Worm (Caenorhabditis elegans) whole organism, young adult: ENCODE data around the gene Y45G12B.3.

Experiments
- B0261.1 ChIP-seq: sonication (generic microtip); optimal IDR thresholded peaks from 2 replicates; lab custom pipeline; 2016; ENCODE audit warnings: mild to moderate bottlenecking, missing genetic modification characterization, moderate library complexity, missing compliant biosample characterization
- B0336.3 ChIP-seq: fragments of 200-800 bp; sonication (Bioruptor generic); IDR thresholded peaks from 2 replicates; pipeline ENCODE4 v1.3.6; 2022; ENCODE audit warnings: missing genetic modification characterization, missing compliant biosample characterization
- C17E4.6 ChIP-seq: fragments of 200-800 bp; sonication (Bioruptor generic); IDR thresholded peaks from 2 replicates; pipeline ENCODE4 v1.3.6; 2022; ENCODE audit warnings: missing genetic modification reagents, missing genetic modification characterization, missing compliant biosample characterization
- F22D6.2 ChIP-seq: sonication (generic microtip); optimal IDR thresholded peaks from 2 replicates; lab custom pipeline; 2016; ENCODE audit warnings: mild to moderate bottlenecking, missing genetic modification characterization, missing compliant biosample characterization
- F23B12.7 ChIP-seq: sonication (generic microtip); optimal IDR thresholded peaks from 2 replicates; lab custom pipeline; 2017; ENCODE audit warnings: missing genetic modification characterization, mild to moderate bottlenecking, missing compliant biosample characterization, antibody characterized with exemption, moderate library complexity; ENCODE audit not compliant: insufficient read depth
- F37B4.10 ChIP-seq: fragments of 200-800 bp; sonication (Bioruptor generic); IDR thresholded peaks from 2 replicates; pipeline ENCODE4 v1.3.6; 2022; ENCODE audit warnings: missing genetic modification characterization, missing compliant biosample characterization
- K12H6.12 ChIP-seq: fragments of 200-800 bp; sonication (Bioruptor generic); optimal IDR thresholded peaks from 2 replicates; lab custom pipeline; 2018; ENCODE audit warnings: mild to moderate bottlenecking, missing genetic modification characterization, missing compliant biosample characterization
- Y53G8AR.9 ChIP-seq: fragments of 200-800 bp; sonication (Bioruptor generic); conservative IDR thresholded peaks from 2 replicates; pipeline ENCODE4 v1.3.6; 2022; ENCODE audit warnings: missing genetic modification reagents, missing genetic modification characterization, missing compliant biosample characterization
- Y95B8A.8 ChIP-seq: fragments of 200-800 bp; sonication (Bioruptor generic); IDR thresholded peaks from 2 replicates; pipeline ENCODE4 v1.3.6; 2022; ENCODE audit warnings: missing genetic modification reagents, missing genetic modification characterization, missing compliant biosample characterization
- aptf-3 ChIP-seq: fragments of 200-800 bp; sonication (Bioruptor generic); IDR thresholded peaks from 2 replicates; pipeline ENCODE4 v1.3.6; 2022; ENCODE audit warnings: missing genetic modification characterization, missing compliant biosample characterization
- athp-1 ChIP-seq: sonication (generic microtip); optimal IDR thresholded peaks from 2 replicates; lab custom pipeline; 2017; ENCODE audit warnings: mild to moderate bottlenecking, missing genetic modification characterization, missing compliant biosample characterization
- ccch-3 ChIP-seq: fragments of 200-800 bp; sonication (Bioruptor generic); optimal IDR thresholded peaks from 2 replicates; lab custom pipeline; 2018; ENCODE audit warnings: mild to moderate bottlenecking, missing genetic modification characterization, missing compliant biosample characterization
- ceh-100 ChIP-seq: fragments of 200-800 bp; sonication (Bioruptor generic); IDR thresholded peaks from 2 replicates; pipeline ENCODE4 v1.3.6; 2022; ENCODE audit warnings: missing genetic modification reagents, missing genetic modification characterization, missing compliant biosample characterization
- ceh-79 ChIP-seq: sonication (generic microtip); optimal IDR thresholded peaks from 2 replicates; lab custom pipeline; 2017; ENCODE audit warnings: mild to moderate bottlenecking, missing genetic modification characterization, missing compliant biosample characterization
- chd-7 ChIP-seq: sonication (generic microtip); optimal IDR thresholded peaks from 2 replicates; lab custom pipeline; 2016; ENCODE audit warnings: mild to moderate bottlenecking, missing genetic modification characterization, moderate library complexity, missing compliant biosample characterization
- egl-18 ChIP-seq: fragments of 200-800 bp; sonication (Bioruptor generic); IDR thresholded peaks from 2 replicates; pipeline ENCODE4 v1.3.6; 2022; ENCODE audit warnings: missing genetic modification reagents, missing genetic modification characterization, missing compliant biosample characterization
- egrh-3 ChIP-seq: fragments of 200-800 bp; sonication (Bioruptor generic); IDR thresholded peaks from 2 replicates; pipeline ENCODE4 v1.3.6; 2022; ENCODE audit warnings: missing genetic modification reagents, missing genetic modification characterization, missing compliant biosample characterization
- him-1 ChIP-seq: sonication (generic microtip); optimal IDR thresholded peaks from 2 replicates; lab custom pipeline; 2016; ENCODE audit warnings: missing genotype, missing genetic modification reagents, missing genetic modification characterization, missing compliant biosample characterization
- hlh-26 ChIP-seq: fragments of 200-800 bp; sonication (Bioruptor generic); conservative IDR thresholded peaks from 2 replicates; pipeline ENCODE4 v1.3.6; 2022; ENCODE audit warnings: missing genetic modification reagents, missing genetic modification characterization, missing compliant biosample characterization
- hmg-1.2 ChIP-seq: fragments of 200-800 bp; sonication (Bioruptor generic); IDR thresholded peaks from 2 replicates; pipeline ENCODE4 v1.3.6; 2022; ENCODE audit warnings: missing genetic modification reagents, missing genetic modification characterization, missing compliant biosample characterization
- hmg-20 ChIP-seq: fragments of 200-800 bp; sonication (Bioruptor generic); IDR thresholded peaks from 2 replicates; pipeline ENCODE4 v1.3.6; 2022; ENCODE audit warnings: missing genetic modification reagents, missing genetic modification characterization, missing compliant biosample characterization
- hrde-1 ChIP-seq: sonication (generic microtip); optimal IDR thresholded peaks from 2 replicates; lab custom pipeline; 2016; ENCODE audit warnings: missing genetic modification characterization, mild to moderate bottlenecking, missing compliant biosample characterization, moderate library complexity, missing genotype, missing genetic modification reagents, borderline replicate concordance
- lin-26 ChIP-seq: fragments of 200-800 bp; sonication (Bioruptor generic); IDR thresholded peaks from 2 replicates; pipeline ENCODE4 v1.3.6; 2022; ENCODE audit warnings: missing genetic modification reagents, missing genetic modification characterization, missing compliant biosample characterization
- lsy-27 ChIP-seq: sonication (generic microtip); optimal IDR thresholded peaks from 2 replicates; lab custom pipeline; 2017; ENCODE audit warnings: missing genetic modification characterization, mild to moderate bottlenecking, missing compliant biosample characterization, antibody characterized with exemption, missing genotype, borderline replicate concordance; ENCODE audit not compliant: insufficient read depth
- madf-10 ChIP-seq: sonication (generic microtip); optimal IDR thresholded peaks from 2 replicates; lab custom pipeline; 2016; ENCODE audit warnings: mild to moderate bottlenecking, missing genetic modification characterization, missing compliant biosample characterization
- madf-8 ChIP-seq: fragments of 200-800 bp; sonication (Bioruptor generic); conservative IDR thresholded peaks from 2 replicates; pipeline ENCODE4 v1.3.6; 2022; ENCODE audit warnings: missing genetic modification reagents, missing genetic modification characterization, missing compliant biosample characterization
- nfya-1 ChIP-seq: sonication (generic microtip); optimal IDR thresholded peaks from 2 replicates; lab custom pipeline; 2017; ENCODE audit warnings: antibody characterized with exemption, missing compliant biosample characterization, missing genetic modification characterization, borderline replicate concordance; ENCODE audit not compliant: insufficient read depth
- nhr-120 ChIP-seq: fragments of 200-800 bp; sonication (Bioruptor generic); IDR thresholded peaks from 2 replicates; pipeline ENCODE4 v1.3.6; 2022; ENCODE audit warnings: missing genetic modification characterization, missing compliant biosample characterization
- nhr-80 ChIP-seq: sonication (generic microtip); optimal IDR thresholded peaks from 2 replicates; lab custom pipeline; 2016; ENCODE audit warnings: missing genetic modification characterization, missing compliant biosample characterization
- rec-8 ChIP-seq, 2 experiments: sonication (generic microtip); optimal IDR thresholded peaks; 2 replicates each; lab custom pipeline; 2016; ENCODE audit warnings: mild to moderate bottlenecking in 2 of 2, missing genetic modification characterization in 2 of 2, missing genetic modification reagents in 2 of 2, missing genotype in 2 of 2, missing biosample characterization in 1 of 2, missing compliant biosample characterization in 1 of 2, moderate library complexity in 1 of 2
- rpc-1 ChIP-seq, 2 experiments: fragments of 150-350 bp in 1 of 2; sonication (generic microtip) in 1 of 2; optimal IDR thresholded peaks; 2 replicates each; lab custom pipeline; 2014 to 2018; ENCODE audit warnings: missing biosample characterization in 1 of 2, missing genetic modification characterization in 1 of 2, missing genetic modification reagents in 1 of 2, missing genotype in 1 of 2
- sdz-38 ChIP-seq: sonication (generic microtip); optimal IDR thresholded peaks from 2 replicates; lab custom pipeline; 2016; ENCODE audit warnings: missing genotype, missing genetic modification characterization, missing compliant biosample characterization
- tbp1 ChIP-seq: fragments of 200-800 bp; sonication (Bioruptor generic); optimal IDR thresholded peaks from 2 replicates; lab custom pipeline; 2018; ENCODE audit warnings: mild to moderate bottlenecking, missing genetic modification characterization, missing compliant biosample characterization
- unc-130 ChIP-seq: sonication (generic microtip); optimal IDR thresholded peaks from 2 replicates; lab custom pipeline; 2016; ENCODE audit warnings: missing genetic modification reagents, missing genetic modification characterization, missing compliant biosample characterization
- zfh-2 ChIP-seq: fragments of 200-800 bp; sonication (Bioruptor generic); conservative IDR thresholded peaks from 2 replicates; pipeline ENCODE4 v1.3.6; 2022; ENCODE audit warnings: missing genetic modification reagents, missing genetic modification characterization, missing compliant biosample characterization
- zim-3 ChIP-seq: sonication (generic microtip); optimal IDR thresholded peaks from 2 replicates; lab custom pipeline; 2017; ENCODE audit warnings: mild to moderate bottlenecking, missing genetic modification characterization, moderate library complexity, missing compliant biosample characterization
- ztf-25 ChIP-seq: fragments of 200-800 bp; sonication (Bioruptor generic); IDR thresholded peaks from 2 replicates; pipeline ENCODE4 v1.3.6; 2022; ENCODE audit warnings: missing genetic modification reagents, missing genetic modification characterization, missing compliant biosample characterization
- ztf-28 ChIP-seq: fragments of 200-800 bp; sonication (Bioruptor generic); IDR thresholded peaks from 2 replicates; pipeline ENCODE4 v1.3.6; 2022; ENCODE audit warnings: missing genetic modification reagents, missing genetic modification characterization, missing compliant biosample characterization
- ztf-3 ChIP-seq: fragments of 200-800 bp; sonication (Bioruptor generic); optimal IDR thresholded peaks from 2 replicates; lab custom pipeline; 2018; ENCODE audit warnings: mild to moderate bottlenecking, missing genetic modification characterization, missing compliant biosample characterization

Gene Y45G12B.3

DNA sequence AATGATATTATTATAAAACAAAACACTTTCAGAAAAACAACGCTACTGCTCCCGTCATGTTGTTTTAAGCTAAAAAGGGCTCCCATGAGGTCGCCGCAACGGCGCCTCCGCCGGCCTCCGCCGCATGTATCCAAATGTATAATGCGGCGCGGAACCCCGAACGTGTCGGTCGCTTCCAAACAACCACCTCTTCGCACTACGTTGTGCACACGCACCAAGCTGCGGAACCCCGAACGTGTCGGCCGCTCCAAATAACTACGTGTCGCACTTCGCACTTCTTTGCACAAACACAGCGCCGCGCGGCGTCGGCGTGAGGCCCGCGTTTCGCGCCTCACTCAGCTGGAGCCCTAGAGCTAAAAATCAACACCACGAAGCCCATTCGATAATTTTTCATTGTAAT, 20.9 kb upstream of the Y45G12B.3 start (continued):
- TF ChIP-seq Y95B8A.8 (GFP tag; lab: Robert Waterston, UW), result no peak
- TF ChIP-seq ztf-3 (GFP tag; lab: Kevin White, UChicago), result no peak
- no peak for TF ChIP-seq egl-18 (GFP tag; lab: Robert Waterston, UW)
- no peak for TF ChIP-seq ztf-28 (GFP tag; lab: Robert Waterston, UW)
- TF ChIP-seq rec-8 (tag; optimal IDR thresholded peaks at IDR 0.05; lab: Kevin White, UChicago), result no peak
- no peak for TF ChIP-seq F23B12.7 (tag; lab: Kevin White, UChicago)
- TF ChIP-seq egrh-3 (GFP tag; lab: Robert Waterston, UW), result peak; percentile 49; the same call in 1 of the 2 replicates
- peak; percentile 84 for TF ChIP-seq zfh-2
- no peak for TF ChIP-seq sdz-38 (tag; lab: Kevin White, UChicago)
- TF ChIP-seq ccch-3, result no peak
- TF ChIP-seq madf-10 (tag; lab: Kevin White, UChicago), result no peak
- TF ChIP-seq B0261.1 (tag; lab: Kevin White, UChicago), result no peak
- TF ChIP-seq him-1 (tag; lab: Kevin White, UChicago), result no peak
- TF ChIP-seq F37B4.10 (GFP tag; lab: Robert Waterston, UW), result 0 out of 2 replicates have a peak, but pooled peaks have one; percentile 65
- TF ChIP-seq nhr-120, result no peak
- no peak for TF ChIP-seq unc-130 (GFP tag; lab: Kevin White, UChicago)

DNA sequence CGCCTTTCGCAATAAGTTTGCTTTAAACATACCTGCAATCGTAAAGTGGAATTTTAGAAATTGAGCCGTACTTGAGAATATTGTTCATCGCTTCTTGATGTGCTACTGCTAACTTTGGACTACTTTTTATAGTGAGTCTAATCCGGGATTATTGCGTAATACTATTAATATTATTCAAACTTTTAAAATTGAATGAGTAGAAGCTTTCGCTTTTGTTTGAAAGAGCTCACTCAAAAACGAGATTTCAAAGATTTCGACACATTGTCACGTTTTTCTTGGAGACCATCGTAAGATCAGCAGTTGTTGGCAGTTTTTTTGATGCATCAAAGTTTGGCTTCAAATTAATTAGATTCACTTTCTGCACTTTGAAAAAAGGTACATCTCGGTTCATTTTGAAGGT, 17.5 kb upstream of the Y45G12B.3 start, which contains the start of gene srt-28:
Gene srt-28 (minus strand): TSS at position 101 of the 400 bp plus-strand sequence.
- no peak for TF ChIP-seq tbp1 (GFP tag; lab: Kevin White, UChicago)
- TF ChIP-seq athp-1 (tag; lab: Kevin White, UChicago), result no peak
- no peak for TF ChIP-seq chd-7
- no peak for TF ChIP-seq F22D6.2
- TF ChIP-seq ceh-79 (tag; lab: Kevin White, UChicago), result no peak
- TF ChIP-seq hrde-1, result no peak
- TF ChIP-seq C17E4.6, result no peak
- TF ChIP-seq, all 124 proteins: peak for 0

DNA sequence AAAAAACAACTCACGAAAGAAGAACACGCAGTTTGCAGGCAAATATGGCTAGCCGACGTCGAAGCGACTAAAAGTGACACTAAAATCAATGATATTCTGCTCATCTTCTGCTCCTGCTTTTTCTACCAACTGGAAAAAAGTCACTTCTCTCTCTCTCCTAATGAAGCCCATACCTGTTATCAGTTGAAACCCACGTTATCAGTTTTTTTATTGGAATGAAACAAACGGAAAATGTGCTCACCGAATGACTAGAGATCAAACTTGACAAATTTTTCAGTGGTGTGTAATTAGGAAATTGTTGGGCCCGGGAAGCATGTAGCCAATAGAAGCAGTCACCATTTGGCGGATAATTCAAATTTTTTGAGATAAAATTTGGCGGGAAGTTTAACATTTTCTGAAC, 15.4 kb upstream of the Y45G12B.3 start, which contains the start of gene C24B9.3:
Gene C24B9.3 (minus strand): TSS at position 171 of the 400 bp plus-strand sequence.
- TF ChIP-seq lin-26 (GFP tag; lab: Robert Waterston, UW), result no peak
- peak; percentile 79 for TF ChIP-seq nhr-80

DNA sequence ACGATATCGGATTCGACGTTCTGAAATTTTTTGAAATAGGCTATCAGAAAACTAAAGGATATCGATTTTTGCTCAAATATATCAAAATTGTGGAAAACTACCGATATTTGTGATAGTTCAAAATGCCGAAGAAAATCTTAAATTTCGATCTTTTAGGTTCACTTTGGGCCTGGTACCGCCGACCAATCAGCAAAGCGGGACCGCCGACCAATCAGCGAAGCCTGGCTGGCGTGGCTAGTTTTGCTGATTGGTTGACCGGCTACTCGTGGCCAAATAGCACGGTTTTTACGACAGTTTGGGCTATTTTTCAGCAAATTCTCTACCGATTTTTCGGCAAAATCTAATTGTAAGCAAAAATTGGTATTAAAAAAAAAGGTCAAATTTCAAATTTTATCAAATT, 14.1 kb upstream of the Y45G12B.3 start:
- TF ChIP-seq egl-18 (GFP tag; lab: Robert Waterston, UW), result no peak
- TF ChIP-seq hmg-20 (GFP tag; lab: Robert Waterston, UW), result no peak

DNA sequence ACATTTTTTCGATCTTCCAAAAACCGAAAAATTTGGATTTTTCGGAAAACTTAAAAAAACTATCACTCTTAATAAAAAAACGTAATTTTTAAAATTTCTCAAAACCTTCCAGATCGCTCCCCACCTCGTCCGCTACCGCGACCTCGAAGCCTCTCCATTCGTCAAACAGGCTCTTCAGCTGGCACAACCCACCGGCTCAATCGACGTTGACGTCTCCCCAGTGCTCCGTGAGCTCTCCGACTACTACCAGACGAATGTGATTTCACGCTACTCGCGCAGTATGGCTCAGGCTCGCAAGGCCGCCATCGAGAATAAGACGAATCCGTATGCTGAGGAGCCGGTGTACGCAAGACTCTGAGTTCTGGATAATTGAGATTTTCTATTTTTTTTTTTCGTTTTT, 10.3 kb upstream of the Y45G12B.3 start:
- TF ChIP-seq ztf-25 (GFP tag; lab: Robert Waterston, UW), result no peak
- TF ChIP-seq Y53G8AR.9, result no peak
- no peak for TF ChIP-seq hmg-1.2
- TF ChIP-seq ceh-79 (tag; lab: Kevin White, UChicago), result no peak
- TF ChIP-seq zim-3, result no peak
- TF ChIP-seq F37B4.10 (GFP tag; lab: Robert Waterston, UW), result no peak
- TF ChIP-seq him-1 (tag; lab: Kevin White, UChicago), result no peak
- TF ChIP-seq F23B12.7 (tag; lab: Kevin White, UChicago), result no peak
- no peak for TF ChIP-seq hmg-20 (GFP tag; lab: Robert Waterston, UW)
- TF ChIP-seq, all 124 proteins: peak for 0

DNA sequence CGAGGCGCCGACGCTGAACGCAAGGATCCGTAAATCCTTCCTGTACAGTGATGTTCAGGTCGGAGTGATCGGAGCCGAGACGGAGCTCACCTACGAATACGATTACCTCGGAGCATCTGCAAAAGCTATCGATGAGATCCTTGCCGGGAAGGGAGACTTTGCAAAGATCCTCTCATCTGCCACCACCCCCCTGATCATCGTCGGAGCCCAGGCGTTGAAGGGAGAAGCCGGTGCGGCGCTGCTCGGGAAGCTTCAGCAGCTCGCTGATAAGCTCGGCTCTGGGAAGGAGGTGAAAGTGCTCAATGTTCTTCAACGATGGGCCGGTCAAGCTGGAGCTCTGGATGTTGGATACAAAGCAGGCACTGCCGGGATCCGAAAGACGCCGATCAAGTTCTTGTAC, 7.2 kb upstream of the Y45G12B.3 start:
- TF ChIP-seq zfh-2 (peak; percentile 53; the same call in 1 of the 2 replicates), aptf-3 (GFP tag; lab: Robert Waterston, UW) (no peak), nfya-1 (no peak), rpc-1 (optimal IDR thresholded peaks at IDR 0.05; lab: Kevin White, UChicago) (no peak), rpc-1 (tag; optimal IDR thresholded peaks at IDR 0.05; lab: Kevin White, UChicago) (no peak), hlh-26 (no peak), egrh-3 (GFP tag; lab: Robert Waterston, UW) (peak; percentile 71; the same call in 1 of the 2 replicates), B0336.3 (GFP tag; lab: Robert Waterston, UW) (peak; percentile 47; the same call in 1 of the 2 replicates), nhr-80 (no peak), ztf-25 (GFP tag; lab: Robert Waterston, UW) (0 out of 2 replicates have a peak, but pooled peaks have one; percentile 3), lsy-27 (tag; lab: Kevin White, UChicago) (no peak), K12H6.12 (no peak), ceh-100 (GFP tag; lab: Robert Waterston, UW) (no peak), madf-8 (GFP tag; lab: Robert Waterston, UW) (no peak)
